Worm (Caenorhabditis elegans) whole organism, L3 larva: Measurements from ENCODE around the gene deg-3.

ENCODE experiments used
- ZK546.5 ChIP-seq: sonication (generic microtip); optimal IDR thresholded peaks from 2 replicates; lab custom pipeline; 2017; ENCODE audit warnings: missing biosample characterization, missing genetic modification characterization
- aly-2 ChIP-seq: fragments of 150-350 bp; optimal IDR thresholded peaks from 2 replicates; lab custom pipeline; 2014; ENCODE audit warnings: missing biosample characterization, missing genetic modification characterization
- ama-1 ChIP-seq: fragments of 150-350 bp; optimal IDR thresholded peaks from 2 replicates; lab custom pipeline; 2018
- ceh-16 ChIP-seq: sonication (generic microtip); optimal IDR thresholded peaks from 2 replicates; lab custom pipeline; 2017; ENCODE audit warnings: missing biosample characterization, missing genetic modification characterization
- ceh-28 ChIP-seq: fragments of 150-350 bp; optimal IDR thresholded peaks from 2 replicates; lab custom pipeline; 2014; ENCODE audit warnings: missing biosample characterization, missing genetic modification reagents, missing genetic modification characterization
- ceh-82 ChIP-seq: fragments of 150-350 bp; optimal IDR thresholded peaks from 2 replicates; lab custom pipeline; 2014; ENCODE audit warnings: missing biosample characterization, missing genetic modification characterization
- ceh-9 ChIP-seq: sonication (generic microtip); optimal IDR thresholded peaks from 2 replicates; lab custom pipeline; 2018; ENCODE audit warnings: missing biosample characterization, missing genetic modification characterization
- elt-1 ChIP-seq: fragments of 150-350 bp; optimal IDR thresholded peaks from 2 replicates; lab custom pipeline; 2014; ENCODE audit warnings: missing biosample characterization, missing genetic modification characterization
- elt-2 ChIP-seq: sonication (generic microtip); optimal IDR thresholded peaks from 2 replicates; lab custom pipeline; 2016; ENCODE audit warnings: missing genetic modification reagents, mild to moderate bottlenecking, missing genetic modification characterization, missing compliant biosample characterization
- elt-3 ChIP-seq, 3 experiments: fragments of 150-350 bp in 1 of 3; sonication (generic microtip) in 2 of 3; optimal IDR thresholded peaks; 2 replicates in 2 of 3; 4 replicates in 1 of 3; lab custom pipeline; 2014 to 2017; ENCODE audit warnings: missing biosample characterization in 3 of 3, missing genetic modification characterization in 3 of 3
- eor-1 ChIP-seq, 2 experiments: fragments of 150-350 bp; optimal IDR thresholded peaks; 2 replicates each; lab custom pipeline; 2014 to 2018; ENCODE audit warnings: missing biosample characterization in 2 of 2, missing genetic modification characterization in 2 of 2
- fkh-10 ChIP-seq: sonication (generic microtip); optimal IDR thresholded peaks from 2 replicates; lab custom pipeline; 2017; ENCODE audit warnings: missing biosample characterization, missing genetic modification reagents, missing genetic modification characterization
- fkh-2 ChIP-seq: fragments of 150-350 bp; optimal IDR thresholded peaks from 2 replicates; lab custom pipeline; 2014; ENCODE audit warnings: missing biosample characterization, missing genetic modification reagents, missing genetic modification characterization
- fos-1 ChIP-seq: fragments of 150-350 bp; optimal IDR thresholded peaks from 2 replicates; lab custom pipeline; 2014; ENCODE audit warnings: missing biosample characterization, missing genetic modification characterization
- lin-39 ChIP-seq: fragments of 150-350 bp; optimal IDR thresholded peaks from 2 replicates; lab custom pipeline; 2018; ENCODE audit warnings: missing biosample characterization, missing genetic modification reagents, missing genetic modification characterization
- lsy-12 ChIP-seq: sonication (generic microtip); optimal IDR thresholded peaks from 2 replicates; lab custom pipeline; 2016; ENCODE audit warnings: mild to moderate bottlenecking, missing genetic modification characterization, missing compliant biosample characterization
- mml-1 ChIP-seq: fragments of 150-350 bp; sonication (generic microtip); optimal IDR thresholded peaks from 3 replicates; lab custom pipeline; 2014; ENCODE audit warnings: missing biosample characterization, missing genetic modification characterization
- nfya-1 ChIP-seq: sonication (generic microtip); optimal IDR thresholded peaks from 2 replicates; lab custom pipeline; 2017; ENCODE audit warnings: missing genetic modification characterization, mild to moderate bottlenecking, missing compliant biosample characterization, antibody characterized with exemption, moderate library complexity; ENCODE audit not compliant: insufficient read depth
- nhr-11 ChIP-seq: fragments of 150-350 bp; optimal IDR thresholded peaks from 2 replicates; lab custom pipeline; 2014; ENCODE audit warnings: missing biosample characterization, missing genetic modification characterization
- nhr-12 ChIP-seq: fragments of 150-350 bp; optimal IDR thresholded peaks from 2 replicates; lab custom pipeline; 2014; ENCODE audit warnings: missing biosample characterization, missing genetic modification characterization
- nhr-23 ChIP-seq: fragments of 150-350 bp; optimal IDR thresholded peaks from 2 replicates; lab custom pipeline; 2014; ENCODE audit warnings: missing biosample characterization, missing genetic modification reagents, missing genetic modification characterization
- nhr-237 ChIP-seq: fragments of 150-350 bp; optimal IDR thresholded peaks from 2 replicates; lab custom pipeline; 2014; ENCODE audit warnings: missing biosample characterization, missing genetic modification characterization
- nhr-25 ChIP-seq: sonication (generic microtip); optimal IDR thresholded peaks from 2 replicates; lab custom pipeline; 2017; ENCODE audit warnings: missing biosample characterization, missing genetic modification characterization
- nhr-28 ChIP-seq: fragments of 150-350 bp; optimal IDR thresholded peaks from 2 replicates; lab custom pipeline; 2014; ENCODE audit warnings: missing biosample characterization, missing genetic modification characterization
- nhr-43 ChIP-seq: sonication (generic microtip); optimal IDR thresholded peaks from 2 replicates; lab custom pipeline; 2016; ENCODE audit warnings: mild to moderate bottlenecking, missing genetic modification characterization, missing compliant biosample characterization; ENCODE audit not compliant: poor library complexity, severe bottlenecking
- nhr-67 ChIP-seq: fragments of 150-350 bp; optimal IDR thresholded peaks from 2 replicates; lab custom pipeline; 2014; ENCODE audit warnings: missing biosample characterization, missing genetic modification characterization
- nhr-76 ChIP-seq: fragments of 150-350 bp; sonication (generic microtip); optimal IDR thresholded peaks from 5 replicates; lab custom pipeline; 2014; ENCODE audit warnings: missing biosample characterization, missing genetic modification characterization
- nhr-77 ChIP-seq: fragments of 150-350 bp; optimal IDR thresholded peaks from 2 replicates; lab custom pipeline; 2014; ENCODE audit warnings: missing biosample characterization, missing genetic modification characterization
- pqm-1 ChIP-seq: fragments of 150-350 bp; optimal IDR thresholded peaks from 2 replicates; lab custom pipeline; 2017; ENCODE audit warnings: missing biosample characterization, missing genetic modification characterization, inconsistent platforms
- sea-2 ChIP-seq: fragments of 150-350 bp; sonication (generic microtip); optimal IDR thresholded peaks from 4 replicates; lab custom pipeline; 2014; ENCODE audit warnings: missing biosample characterization, missing genetic modification reagents, missing genetic modification characterization
- skn-1 ChIP-seq: fragments of 150-350 bp; optimal IDR thresholded peaks from 2 replicates; lab custom pipeline; 2014; ENCODE audit warnings: missing biosample characterization, missing genetic modification characterization
- snpc-4 ChIP-seq: fragments of 150-350 bp; optimal IDR thresholded peaks from 2 replicates; lab custom pipeline; 2014; ENCODE audit warnings: missing biosample characterization, missing genetic modification characterization
- unc-39 ChIP-seq: sonication (generic microtip); optimal IDR thresholded peaks from 4 replicates; lab custom pipeline; 2017; ENCODE audit warnings: missing biosample characterization, missing genetic modification characterization
- ztf-11 ChIP-seq: fragments of 150-350 bp; optimal IDR thresholded peaks from 2 replicates; lab custom pipeline; 2014; ENCODE audit warnings: missing biosample characterization, missing genetic modification characterization
- ztf-4 ChIP-seq: fragments of 150-350 bp; optimal IDR thresholded peaks from 2 replicates; lab custom pipeline; 2014; ENCODE audit warnings: missing biosample characterization, missing genetic modification characterization

Gene deg-3

ce11 chrV:11410902-11411561 is 3.9 kb downstream of the deg-3 start, which contains the start of the genes K03B8.8 and grl-3:
TSS of gene K03B8.8 (minus strand) at chrV:11411002.
TSS of gene grl-3 (plus strand) at chrV:11411511.
- no peak for TF ChIP-seq nhr-28
- no peak for TF ChIP-seq snpc-4 (tag; lab: Kevin White, UChicago)
- no peak for TF ChIP-seq sea-2
- no peak for TF ChIP-seq nhr-43 (tag; lab: Kevin White, UChicago)
- TF ChIP-seq nhr-23 (tag; lab: Kevin White, UChicago), result no peak
- TF ChIP-seq elt-2, result no peak
- no peak for TF ChIP-seq nhr-237 (tag; lab: Kevin White, UChicago)
- TF ChIP-seq nhr-77 (tag; lab: Kevin White, UChicago), result no peak
- TF ChIP-seq ztf-4, result no peak
- no peak for TF ChIP-seq lsy-12 (tag; lab: Kevin White, UChicago)
- TF ChIP-seq ceh-28, result no peak
- no peak for TF ChIP-seq ceh-82 (tag; lab: Kevin White, UChicago)
- TF ChIP-seq ztf-11 (tag; lab: Kevin White, UChicago), result no peak
- TF ChIP-seq ceh-9 (tag; lab: Kevin White, UChicago), result no peak
- TF ChIP-seq nhr-76 (tag; lab: Kevin White, UChicago), result no peak
- no peak for TF ChIP-seq unc-39
- no peak for TF ChIP-seq ZK546.5
- no peak for TF ChIP-seq fkh-10

- TF ChIP-seq ztf-11 (tag; lab: Kevin White, UChicago), result no peak
- TF ChIP-seq lin-39 (tag; lab: Kevin White, UChicago), result no peak
- TF ChIP-seq nhr-11, result no peak
- TF ChIP-seq fkh-10, result no peak
- no peak for TF ChIP-seq nhr-23 (tag; lab: Kevin White, UChicago)
- TF ChIP-seq nhr-67 (tag; lab: Kevin White, UChicago), result no peak
- no peak for TF ChIP-seq skn-1 (tag; lab: Kevin White, UChicago)
- no peak for TF ChIP-seq nhr-28
- no peak for TF ChIP-seq aly-2
- TF ChIP-seq mml-1 (tag; lab: Kevin White, UChicago), result no peak
- no peak for TF ChIP-seq elt-1 (tag; lab: Kevin White, UChicago)
- no peak for TF ChIP-seq snpc-4 (tag; lab: Kevin White, UChicago)
- TF ChIP-seq nhr-237 (tag; lab: Kevin White, UChicago), result no peak
- TF ChIP-seq fos-1 (tag; lab: Kevin White, UChicago), result no peak
- TF ChIP-seq ZK546.5, result no peak
These were observed 7.7 kb downstream of the deg-3 start, which contains the start of gene K03B8.6 for ce11 chrV:11407251-11407650. TSS of gene K03B8.6 (plus strand) at chrV:11407584.

- TF ChIP-seq unc-39 (no peak), nhr-11 (no peak), ceh-16 (no peak), eor-1 (tag; optimal IDR thresholded peaks at IDR 0.05; lab: Kevin White, UChicago) (no peak), fkh-10 (no peak), pqm-1 (tag; lab: Kevin White, UChicago) (peak; percentile 64), fos-1 (tag; lab: Kevin White, UChicago) (no peak), nhr-25 (tag; lab: Kevin White, UChicago) (no peak), skn-1 (tag; lab: Kevin White, UChicago) (no peak), nhr-12 (tag; lab: Kevin White, UChicago) (no peak), elt-2 (peak; percentile 90)
These were observed 11.3 kb downstream of the deg-3 start for ce11 chrV:11403702-11404101.

- TF ChIP-seq fkh-2 (no peak), elt-2 (peak; percentile 81), pqm-1 (tag; lab: Kevin White, UChicago) (peak; percentile 76)
- TF ChIP-seq, all 47 proteins: peak for 2
These were observed 11.9 kb downstream of the deg-3 start for ce11 chrV:11403059-11403458.

- TF ChIP-seq sea-2, result no peak
- TF ChIP-seq ama-1 (lab: Kevin White, UChicago), result no peak
- no peak for TF ChIP-seq nhr-12 (tag; lab: Kevin White, UChicago)
These were observed 12.3 kb downstream of the deg-3 start, which contains the start of gene nas-19 for ce11 chrV:11402610-11403009. TSS of gene nas-19 (minus strand) at chrV:11402710.

ce11 chrV:11398616-11399015 is 16.3 kb downstream of the deg-3 start, which contains the start of gene nas-17:
TSS of gene nas-17 (plus strand) at chrV:11398916.
- no peak for TF ChIP-seq nfya-1 (tag; lab: Kevin White, UChicago)
- no peak for TF ChIP-seq elt-3 (tag; optimal IDR thresholded peaks at IDR 0.05; lab: Kevin White, UChicago)
- TF ChIP-seq sea-2, result no peak
- no peak for TF ChIP-seq ztf-4
- TF ChIP-seq elt-1 (tag; lab: Kevin White, UChicago), result no peak
- no peak for TF ChIP-seq ama-1 (lab: Kevin White, UChicago)
- no peak for TF ChIP-seq pqm-1 (tag; lab: Kevin White, UChicago)
- TF ChIP-seq elt-2, result no peak
